Worm (Caenorhabditis elegans): ENCODE measurements around the gene srd-40.

The srd-40 gene

ce11 chrX:12367498-12367897, 44.0 kb downstream of the srd-40 start (continued):
- TF ChIP-seq nhr-84 (tag; optimal IDR thresholded peaks at IDR 0.05) (no peak), dsc-1 (tag; optimal IDR thresholded peaks at IDR 0.05) (peak; percentile 53), pqm-1 (tag; optimal IDR thresholded peaks at IDR 0.05) (no peak), aha-1 (tag; optimal IDR thresholded peaks at IDR 0.05) (no peak), irx-1 (tag; optimal IDR thresholded peaks at IDR 0.05) (peak; percentile 22), unc-30 (tag; optimal IDR thresholded peaks at IDR 0.05) (no peak), ceh-88 (GFP tag; IDR thresholded peaks at IDR 0.05) (peak; percentile 22; the same call in 1 of the 2 replicates), nhr-47 (tag; optimal IDR thresholded peaks at IDR 0.05) (no peak), tlp-1 (tag; optimal IDR thresholded peaks at IDR 0.05) (no peak), C04F5.9 (tag; optimal IDR thresholded peaks at IDR 0.05) (no peak), nhr-85 (tag) (peak; percentile 43), hpl-2 (GFP tag; optimal IDR thresholded peaks at IDR 0.05) (no peak), unc-98 (GFP tag; IDR thresholded peaks at IDR 0.05) (no peak), xbp-1 (tag; optimal IDR thresholded peaks at IDR 0.05) (no peak), C16A3.4 (tag; optimal IDR thresholded peaks at IDR 0.05) (peak; percentile 41), fkh-10 (GFP tag; optimal IDR thresholded peaks at IDR 0.05) (no peak), jun-1 (tag; optimal IDR thresholded peaks at IDR 0.05) (no peak), grh-1 (GFP tag; IDR thresholded peaks at IDR 0.05) (no peak), fos-1 (tag; optimal IDR thresholded peaks at IDR 0.05) (no peak), snpc-4 (tag; optimal IDR thresholded peaks at IDR 0.05) (no peak), nhr-20 (tag; optimal IDR thresholded peaks at IDR 0.05) (peak; percentile 29), rnt-1 (tag; optimal IDR thresholded peaks at IDR 0.05) (peak; percentile 74), ceh-82 (tag; optimal IDR thresholded peaks at IDR 0.05) (peak; percentile 36 to 61 (median 61)), ztf-11 (tag; optimal IDR thresholded peaks at IDR 0.05) (no peak), nhr-11 (tag; optimal IDR thresholded peaks at IDR 0.05) (no peak), ztf-4 (tag; optimal IDR thresholded peaks at IDR 0.05) (no peak), Y116A8C.19 (tag; optimal IDR thresholded peaks at IDR 0.05; ENCODE audit: borderline replicate concordance) (no peak), alr-1 (tag; optimal IDR thresholded peaks at IDR 0.05; ENCODE audit: borderline replicate concordance) (no peak), blmp-1 (tag; optimal IDR thresholded peaks at IDR 0.05) (no peak), lin-13 (GFP tag; optimal IDR thresholded peaks at IDR 0.05) (peak; percentile 11), F16B12.6 (tag; optimal IDR thresholded peaks at IDR 0.05) (no peak), unc-130 (tag; optimal IDR thresholded peaks at IDR 0.05) (peak; percentile 29)

ce11 chrX:12371321-12371720, 47.8 kb downstream of the srd-40 start, which contains the start of gene rif-1.2:
Gene rif-1.2, minus strand, starts transcription at chrX:12371421.
- TF ChIP-seq jun-1 (tag; optimal IDR thresholded peaks at IDR 0.05) = no peak
- TF ChIP-seq F16B12.6 (tag; optimal IDR thresholded peaks at IDR 0.05) = no peak
- no peak for TF ChIP-seq ceh-63 (GFP tag; optimal IDR thresholded peaks at IDR 0.05)
- TF ChIP-seq zag-1 (tag; optimal IDR thresholded peaks at IDR 0.05) = no peak
